Fruit fly (Drosophila melanogaster): ENCODE measurements around the gene hng3.

Gene hng3

DNA sequence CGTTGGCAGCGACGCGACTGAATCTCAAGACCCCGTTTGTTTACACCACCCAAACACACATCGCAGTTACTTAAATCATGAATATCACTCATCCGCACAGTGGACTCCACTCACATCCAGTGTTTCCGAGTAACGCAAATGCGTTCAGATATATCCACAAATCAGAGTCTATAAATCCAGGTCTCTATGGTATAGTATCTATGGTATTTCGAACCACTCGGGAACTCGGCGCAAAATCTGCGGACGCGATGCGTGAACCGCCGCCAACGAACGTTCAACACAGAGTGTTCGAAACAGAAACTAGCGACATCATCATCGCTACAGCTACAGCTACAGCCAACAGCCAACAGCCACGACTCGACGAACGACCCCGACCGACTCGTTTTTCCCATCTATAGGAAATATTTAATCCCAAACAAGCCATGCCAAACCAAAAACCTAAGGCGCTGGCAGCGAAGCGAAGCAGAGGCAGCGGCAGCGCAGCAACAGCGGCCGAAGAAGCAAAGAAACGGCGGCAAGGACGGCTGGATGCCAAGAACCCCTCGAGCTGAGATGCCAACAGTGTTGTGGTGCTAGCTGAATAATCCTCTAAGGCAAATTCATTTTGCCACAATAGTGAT, 56.4 kb downstream of the hng3 start, which contains the start of gene CG13894 (continued):
- TF ChIP-seq gfzf (GFP tag; optimal IDR thresholded peaks at IDR 0.05), result no peak
- no peak for TF ChIP-seq CG7745 (tag; optimal IDR thresholded peaks at IDR 0.05)
- no peak for TF ChIP-seq fu2 (GFP tag; optimal IDR thresholded peaks at IDR 0.05)
- no peak for TF ChIP-seq Side (GFP tag; optimal IDR thresholded peaks at IDR 0.05)
- TF ChIP-seq CG10462 (GFP tag; optimal IDR thresholded peaks at IDR 0.05), result no peak
- TF ChIP-seq CG4282 (GFP tag; optimal IDR thresholded peaks at IDR 0.05), result no peak
- TF ChIP-seq CG11696 (GFP tag; IDR thresholded peaks at IDR 0.05), result no peak
- no peak for TF ChIP-seq Hsf (GFP tag; optimal IDR thresholded peaks at IDR 0.05)
- TF ChIP-seq MESR4 (GFP tag; optimal IDR thresholded peaks at IDR 0.05), result no peak
- no peak for TF ChIP-seq trh (GFP tag; optimal IDR thresholded peaks at IDR 0.05)
- TF ChIP-seq dpn (GFP tag; optimal IDR thresholded peaks at IDR 0.05), result no peak
- no peak for TF ChIP-seq Mad (GFP tag; optimal IDR thresholded peaks at IDR 0.05)
- peak; percentile 90; the same call in 1 of the 2 replicates for TF ChIP-seq Adf1 (GFP tag; IDR thresholded peaks at IDR 0.05)
- TF ChIP-seq Atf6 (GFP tag; IDR thresholded peaks at IDR 0.05), result no peak; the same call in 1 of the 2 replicates
- no peak for TF ChIP-seq Hmr (GFP tag; optimal IDR thresholded peaks at IDR 0.05)
- no peak for TF ChIP-seq D19A (tag; optimal IDR thresholded peaks at IDR 0.05)
- no peak for TF ChIP-seq CoRest (tag; optimal IDR thresholded peaks at IDR 0.05)
- TF ChIP-seq ken (GFP tag; IDR thresholded peaks at IDR 0.05), result no peak
- no peak for TF ChIP-seq cg (GFP tag; optimal IDR thresholded peaks at IDR 0.05)
- TF ChIP-seq CG10147 (GFP tag; optimal IDR thresholded peaks at IDR 0.05), result no peak
- peak; percentile 81 for TF ChIP-seq Med (GFP tag)
- peak; percentile 19 for TF ChIP-seq PHDP (tag; optimal IDR thresholded peaks at IDR 0.05)
- TF ChIP-seq CG2875 (GFP tag; optimal IDR thresholded peaks at IDR 0.05), result no peak
- no peak for TF ChIP-seq CG16779 (GFP tag; IDR thresholded peaks at IDR 0.05)
- TF ChIP-seq Fer1 (GFP tag; optimal IDR thresholded peaks at IDR 0.05), result peak; percentile 29
- no peak for TF ChIP-seq CG4328 (GFP tag; optimal IDR thresholded peaks at IDR 0.05)
- TF ChIP-seq ttk (GFP tag; IDR thresholded peaks at IDR 0.05), result no peak
- no peak for TF ChIP-seq nerfin-1 (tag; optimal IDR thresholded peaks at IDR 0.05)
- TF ChIP-seq nau (GFP tag; optimal IDR thresholded peaks at IDR 0.05), result no peak
- peak; percentile 12 for TF ChIP-seq CG3838 (GFP tag; optimal IDR thresholded peaks at IDR 0.05)
- no peak for TF ChIP-seq CG8089 (GFP tag; optimal IDR thresholded peaks at IDR 0.05)
- peak; percentile 31; the same call in 1 of the 2 replicates for TF ChIP-seq amos (GFP tag; IDR thresholded peaks at IDR 0.05; ENCODE audit: partially characterized antibody)
- no peak for TF ChIP-seq B-H1 (GFP tag; IDR thresholded peaks at IDR 0.05)
- TF ChIP-seq CG32772 (GFP tag; IDR thresholded peaks at IDR 0.05), result no peak
- TF ChIP-seq Oaz (GFP tag; IDR thresholded peaks at IDR 0.05), result no peak
- no peak for TF ChIP-seq tap (tag; optimal IDR thresholded peaks at IDR 0.05)
- TF ChIP-seq CG11247 (GFP tag; IDR thresholded peaks at IDR 0.05), result no peak
- no peak for TF ChIP-seq Dbx (GFP tag; IDR thresholded peaks at IDR 0.05)
- TF ChIP-seq CG8388 (GFP tag; optimal IDR thresholded peaks at IDR 0.05), result no peak
- no peak for TF ChIP-seq dan (GFP tag; IDR thresholded peaks at IDR 0.05)
- 0 out of 2 replicates have a peak, but pooled peaks have one; percentile 6 for TF ChIP-seq Rfx (GFP tag; IDR thresholded peaks at IDR 0.05)
- no peak for TF ChIP-seq CG8478 (optimal IDR thresholded peaks at IDR 0.05)
- no peak for TF ChIP-seq mld (GFP tag; IDR thresholded peaks at IDR 0.05; ENCODE audit: partially characterized antibody)
- TF ChIP-seq crol (GFP tag; IDR thresholded peaks at IDR 0.05), result no peak
- TF ChIP-seq stwl (tag; optimal IDR thresholded peaks at IDR 0.05), result no peak
- no peak for TF ChIP-seq Hr78 (GFP tag; optimal IDR thresholded peaks at IDR 0.05)
- no peak for TF ChIP-seq psq (GFP tag; optimal IDR thresholded peaks at IDR 0.05)
- TF ChIP-seq ind (GFP tag; optimal IDR thresholded peaks at IDR 0.05), result no peak
- peak; percentile 56 for TF ChIP-seq CG15514 (GFP tag; optimal IDR thresholded peaks at IDR 0.05)
- TF ChIP-seq chn (GFP tag; optimal IDR thresholded peaks at IDR 0.05), result no peak
- TF ChIP-seq Oli (tag; optimal IDR thresholded peaks at IDR 0.05), result no peak

Data from whole organism, embryonic.